Fruit fly (Drosophila melanogaster) whole organism, embryonic: ENCODE data around the gene hook.

Experiments used
- Atf3 ChIP-seq: fragments of 200-800 bp; sonication (Bioruptor generic); optimal IDR thresholded peaks from 3 replicates; lab custom pipeline; 2016; ENCODE audit warnings: missing biosample characterization, missing genetic modification characterization
- B-H1 ChIP-seq: fragments of 200-800 bp; sonication (Bioruptor generic); IDR thresholded peaks from 3 replicates; pipeline ENCODE4 v1.3.6; 2022; ENCODE audit warnings: missing biosample characterization, missing genetic modification characterization
- B-H2 ChIP-seq: fragments of 200-800 bp; sonication (Bioruptor generic); optimal IDR thresholded peaks from 2 replicates; lab custom pipeline; 2018; ENCODE audit warnings: missing biosample characterization, mild to moderate bottlenecking, missing genetic modification characterization
- CG10321 ChIP-seq: fragments of 200-800 bp; sonication (Bioruptor generic); IDR thresholded peaks from 2 replicates; pipeline ENCODE4 v1.3.6; 2022; ENCODE audit warnings: missing biosample characterization, missing genetic modification characterization
- CG12219 ChIP-seq: fragments of 200-800 bp; sonication (Bioruptor generic); optimal IDR thresholded peaks from 3 replicates; lab custom pipeline; 2018; ENCODE audit warnings: missing biosample characterization, mild to moderate bottlenecking, missing genetic modification characterization
- CG13624 ChIP-seq: fragments of 200-800 bp; sonication (Bioruptor generic); optimal IDR thresholded peaks from 2 replicates; lab custom pipeline; 2016; ENCODE audit warnings: missing biosample characterization, missing genetic modification characterization
- CG14965 ChIP-seq: fragments of 200-800 bp; sonication (Bioruptor generic); optimal IDR thresholded peaks from 2 replicates; lab custom pipeline; 2016; ENCODE audit warnings: missing biosample characterization, missing genetic modification characterization, borderline replicate concordance
- CG15073 ChIP-seq: fragments of 200-800 bp; sonication (Bioruptor generic); optimal IDR thresholded peaks from 2 replicates; lab custom pipeline; 2016; ENCODE audit warnings: missing biosample characterization, missing genetic modification characterization
- CG1529 ChIP-seq: fragments of 200-800 bp; sonication (Bioruptor generic); optimal IDR thresholded peaks from 3 replicates; lab custom pipeline; 2018; ENCODE audit warnings: missing biosample characterization, missing genetic modification characterization
- CG15696 ChIP-seq: fragments of 200-800 bp; sonication (Bioruptor generic); optimal IDR thresholded peaks from 2 replicates; lab custom pipeline; 2019; ENCODE audit warnings: missing biosample characterization, mild to moderate bottlenecking, missing genetic modification characterization, moderate library complexity
- CG18764 ChIP-seq: fragments of 200-800 bp; sonication (Bioruptor generic); optimal IDR thresholded peaks from 3 replicates; lab custom pipeline; 2016; ENCODE audit warnings: missing biosample characterization, missing genetic modification characterization
- CG30431 ChIP-seq: fragments of 200-800 bp; sonication (Bioruptor generic); optimal IDR thresholded peaks from 2 replicates; lab custom pipeline; 2017; ENCODE audit warnings: missing biosample characterization, missing genetic modification characterization
- CG3065 ChIP-seq: fragments of 200-800 bp; sonication (Bioruptor generic); optimal IDR thresholded peaks from 2 replicates; lab custom pipeline; 2016; ENCODE audit warnings: missing biosample characterization, missing genetic modification characterization
- CG31388 ChIP-seq: fragments of 200-800 bp; sonication (Bioruptor generic); optimal IDR thresholded peaks from 2 replicates; lab custom pipeline; 2016; ENCODE audit warnings: missing biosample characterization, missing genetic modification characterization
- CG3838 ChIP-seq: fragments of 200-800 bp; sonication (Bioruptor generic); optimal IDR thresholded peaks from 3 replicates; lab custom pipeline; 2016; ENCODE audit warnings: missing biosample characterization, missing genetic modification characterization
- CG4404 ChIP-seq: fragments of 200-800 bp; sonication (Bioruptor generic); IDR thresholded peaks from 2 replicates; pipeline ENCODE4 v1.3.6; 2022; ENCODE audit warnings: missing biosample characterization, missing genetic modification characterization
- CG6791 ChIP-seq: fragments of 200-800 bp; sonication (Bioruptor generic); IDR thresholded peaks from 3 replicates; pipeline ENCODE4 v1.3.6; 2022; ENCODE audit warnings: missing biosample characterization, missing genetic modification characterization; ENCODE audit not compliant: partially characterized antibody
- CG8359 ChIP-seq: fragments of 200-800 bp; sonication (Bioruptor generic); optimal IDR thresholded peaks from 2 replicates; lab custom pipeline; 2017; ENCODE audit warnings: missing biosample characterization, mild to moderate bottlenecking, missing genetic modification characterization, borderline replicate concordance
- CTCF ChIP-seq: fragments of 200-800 bp; sonication (Bioruptor generic); optimal IDR thresholded peaks from 2 replicates; lab custom pipeline; 2017; ENCODE audit warnings: missing biosample characterization, mild to moderate bottlenecking, missing genetic modification characterization, moderate library complexity
- CoRest ChIP-seq: fragments of 200-800 bp; sonication (Bioruptor generic); optimal IDR thresholded peaks from 3 replicates; lab custom pipeline; 2018; ENCODE audit warnings: missing biosample characterization, mild to moderate bottlenecking, missing genetic modification characterization, moderate library complexity
- Eip74EF ChIP-seq, 2 experiments: fragments of 200-800 bp in 1 of 2; fragments of >200 bp in 1 of 2; sonication (Bioruptor generic) in 1 of 2; optimal IDR thresholded peaks; 2 replicates each; lab custom pipeline; 2017 to 2019; ENCODE audit warnings: missing biosample characterization in 2 of 2, missing genetic modification characterization in 2 of 2, mild to moderate bottlenecking in 1 of 2, moderate library complexity in 1 of 2
- H2.0 ChIP-seq: fragments of 200-800 bp; sonication (Bioruptor generic); IDR thresholded peaks from 2 replicates; pipeline ENCODE4 v1.3.6; 2022; ENCODE audit warnings: missing biosample characterization, missing genetic modification characterization
- HHEX ChIP-seq: fragments of 200-800 bp; sonication (Bioruptor generic); optimal IDR thresholded peaks from 3 replicates; lab custom pipeline; 2017; ENCODE audit warnings: missing biosample characterization, mild to moderate bottlenecking, missing genetic modification characterization, missing genetic modification reagents
- HLH4C ChIP-seq: fragments of 200-800 bp; sonication (Bioruptor generic); IDR thresholded peaks from 3 replicates; pipeline ENCODE4 v1.3.6; 2022; ENCODE audit warnings: missing biosample characterization, missing genetic modification characterization; ENCODE audit not compliant: partially characterized antibody
- HmgZ ChIP-seq: fragments of 200-800 bp; sonication (Bioruptor generic); optimal IDR thresholded peaks from 2 replicates; lab custom pipeline; 2018; ENCODE audit warnings: missing biosample characterization, mild to moderate bottlenecking, missing genetic modification characterization
- Hsf ChIP-seq: fragments of 200-800 bp; sonication (Bioruptor generic); optimal IDR thresholded peaks from 3 replicates; lab custom pipeline; 2016; ENCODE audit warnings: missing biosample characterization, missing genetic modification characterization
- Lpt ChIP-seq: fragments of >200 bp; optimal IDR thresholded peaks from 2 replicates; lab custom pipeline; 2018; ENCODE audit warnings: missing biosample characterization, missing genetic modification characterization
- Myb ChIP-seq: fragments of 200-800 bp; sonication (Bioruptor generic); optimal IDR thresholded peaks from 2 replicates; lab custom pipeline; 2016; ENCODE audit warnings: missing biosample characterization, missing genetic modification characterization
- NK7.1 ChIP-seq: fragments of 200-800 bp; sonication (Bioruptor generic); optimal IDR thresholded peaks from 3 replicates; lab custom pipeline; 2016; ENCODE audit warnings: missing biosample characterization, missing genetic modification characterization
- Optix ChIP-seq: fragments of 200-800 bp; sonication (Bioruptor generic); IDR thresholded peaks from 3 replicates; pipeline ENCODE4 v1.3.6; 2022; ENCODE audit warnings: missing biosample characterization, missing genetic modification characterization
- Spps ChIP-seq: fragments of 200-800 bp; sonication (Bioruptor generic); optimal IDR thresholded peaks from 2 replicates; lab custom pipeline; 2018; ENCODE audit warnings: missing biosample characterization, mild to moderate bottlenecking, missing genetic modification characterization
- Ssrp ChIP-seq: fragments of 200-800 bp; sonication (Bioruptor generic); optimal IDR thresholded peaks from 2 replicates; lab custom pipeline; 2018; ENCODE audit warnings: missing biosample characterization, mild to moderate bottlenecking, missing genetic modification characterization, moderate library complexity
- bab2 ChIP-seq: fragments of 200-800 bp; sonication (Bioruptor generic); optimal IDR thresholded peaks from 2 replicates; lab custom pipeline; 2016; ENCODE audit warnings: missing biosample characterization, missing genetic modification characterization
- bbx ChIP-seq: fragments of 200-800 bp; sonication (Bioruptor generic); IDR thresholded peaks from 2 replicates; pipeline ENCODE4 v1.3.6; 2022; ENCODE audit warnings: missing biosample characterization, missing genetic modification characterization; ENCODE audit not compliant: partially characterized antibody
- bsh ChIP-seq, 2 experiments: fragments of 200-800 bp; sonication (Bioruptor generic); optimal IDR thresholded peaks; 2 replicates each; lab custom pipeline; 2017 to 2018; ENCODE audit warnings: mild to moderate bottlenecking in 2 of 2, missing biosample characterization in 2 of 2, missing genetic modification characterization in 2 of 2, moderate library complexity in 1 of 2
- chinmo ChIP-seq: fragments of 200-800 bp; sonication (Bioruptor generic); IDR thresholded peaks from 4 replicates; pipeline ENCODE4 v1.3.6; 2022; ENCODE audit warnings: missing biosample characterization, missing genetic modification characterization; ENCODE audit not compliant: partially characterized antibody
- crc ChIP-seq: fragments of 200-800 bp; sonication (Bioruptor generic); optimal IDR thresholded peaks from 2 replicates; lab custom pipeline; 2016; ENCODE audit warnings: missing biosample characterization, missing genetic modification characterization
- emc ChIP-seq: fragments of 200-800 bp; sonication (Bioruptor generic); optimal IDR thresholded peaks from 2 replicates; lab custom pipeline; 2016; ENCODE audit warnings: missing biosample characterization, missing genetic modification characterization
- fd3F ChIP-seq: fragments of 200-800 bp; sonication (Bioruptor generic); optimal IDR thresholded peaks from 2 replicates; lab custom pipeline; 2018; ENCODE audit warnings: missing biosample characterization, mild to moderate bottlenecking, missing genetic modification characterization, moderate library complexity
- grau ChIP-seq: fragments of 200-800 bp; optimal IDR thresholded peaks from 3 replicates; lab custom pipeline; 2019; ENCODE audit warnings: missing biosample characterization, mild to moderate bottlenecking, missing genetic modification characterization, moderate library complexity
- hb ChIP-seq: fragments of 200-800 bp; sonication (Bioruptor generic); IDR thresholded peaks from 3 replicates; pipeline ENCODE4 v1.3.6; 2022; ENCODE audit warnings: missing biosample characterization, missing genetic modification characterization; ENCODE audit not compliant: partially characterized antibody
- mld ChIP-seq: fragments of 200-800 bp; sonication (Bioruptor generic); IDR thresholded peaks from 3 replicates; pipeline ENCODE4 v1.3.6; 2022; ENCODE audit warnings: missing biosample characterization, missing genetic modification characterization; ENCODE audit not compliant: partially characterized antibody
- nerfin-1 ChIP-seq: fragments of 200-800 bp; sonication (Bioruptor generic); optimal IDR thresholded peaks from 3 replicates; lab custom pipeline; 2019; ENCODE audit warnings: missing biosample characterization, mild to moderate bottlenecking, missing genetic modification characterization, moderate library complexity
- nmo ChIP-seq: fragments of 200-800 bp; sonication (Bioruptor generic); optimal IDR thresholded peaks from 2 replicates; lab custom pipeline; 2018; ENCODE audit warnings: missing biosample characterization, mild to moderate bottlenecking, missing genetic modification characterization, moderate library complexity
- otp ChIP-seq: fragments of 200-800 bp; sonication (Bioruptor generic); IDR thresholded peaks from 3 replicates; pipeline ENCODE4, ENCODE4 v1.3.6; 2022; ENCODE audit warnings: missing biosample characterization, missing genetic modification characterization
- peb ChIP-seq: fragments of 200-800 bp; sonication (Bioruptor generic); IDR thresholded peaks from 2 replicates; pipeline ENCODE4 v1.3.6; 2022; ENCODE audit warnings: missing biosample characterization, missing genetic modification characterization
- pho ChIP-seq: fragments of 200-800 bp; sonication (Bioruptor generic); optimal IDR thresholded peaks from 2 replicates; lab custom pipeline; 2016; ENCODE audit warnings: missing biosample characterization, missing genetic modification characterization
- stwl ChIP-seq: fragments of 200-800 bp; sonication (Bioruptor generic); optimal IDR thresholded peaks from 3 replicates; lab custom pipeline; 2018; ENCODE audit warnings: missing biosample characterization, mild to moderate bottlenecking, missing genetic modification characterization, moderate library complexity
- tll ChIP-seq, 2 experiments: fragments of 200-800 bp in 1 of 2; fragments of >200 bp in 1 of 2; sonication (Bioruptor generic) in 1 of 2; optimal IDR thresholded peaks; 2 replicates each; lab custom pipeline; 2017 to 2019; ENCODE audit warnings: missing biosample characterization in 2 of 2, missing genetic modification characterization in 2 of 2, mild to moderate bottlenecking in 1 of 2, moderate library complexity in 1 of 2
- unc-4 ChIP-seq: fragments of 200-800 bp; sonication (Bioruptor generic); IDR thresholded peaks from 2 replicates; pipeline ENCODE4 v1.3.6; 2022; ENCODE audit warnings: missing biosample characterization, missing genetic modification characterization; ENCODE audit not compliant: partially characterized antibody
- unpg ChIP-seq: fragments of 200-800 bp; sonication (Bioruptor generic); optimal IDR thresholded peaks from 3 replicates; lab custom pipeline; 2018; ENCODE audit warnings: missing biosample characterization, mild to moderate bottlenecking, missing genetic modification characterization, moderate library complexity

The hook gene

DNA sequence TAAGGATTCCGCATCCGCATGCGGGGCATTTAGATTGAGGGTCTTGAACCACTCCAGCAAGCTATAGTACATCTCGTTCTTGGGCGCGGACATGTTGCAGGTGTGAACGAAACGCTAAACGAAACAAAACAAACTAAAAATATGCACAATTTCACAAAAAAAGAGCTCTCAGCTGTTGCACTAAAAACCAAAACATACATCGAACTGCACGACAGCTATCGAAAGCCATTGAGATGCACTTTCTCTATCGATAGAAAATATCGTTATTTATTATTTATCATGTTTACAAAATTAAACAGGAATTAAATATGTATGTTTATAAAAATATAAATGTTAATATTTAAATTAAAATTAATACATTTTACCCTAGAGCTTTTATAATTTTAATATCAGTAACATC is at the start of gene hook (continued):
- TF ChIP-seq CG15073 (GFP tag; lab: Kevin White, UChicago) (no peak), NK7.1 (no peak), Hsf (no peak), Spps (tag; lab: Kevin White, UChicago) (no peak), B-H1 (GFP tag; lab: Robert Waterston, UW) (no peak), nerfin-1 (tag; lab: Kevin White, UChicago) (no peak), Atf3 (GFP tag; lab: Kevin White, UChicago) (no peak), CG12219 (no peak), peb (GFP tag; lab: Robert Waterston, UW) (no peak), mld (no peak), fd3F (GFP tag; lab: Kevin White, UChicago) (no peak), CG14965 (no peak), stwl (peak; percentile 33), Optix (GFP tag; lab: Robert Waterston, UW) (no peak), CG3838 (no peak), CG31388 (GFP tag; lab: Kevin White, UChicago) (no peak), HHEX (GFP tag; lab: Kevin White, UChicago) (no peak), CG18764 (no peak), HLH4C (GFP tag; lab: Robert Waterston, UW) (peak; percentile 71), crc (GFP tag; lab: Kevin White, UChicago) (no peak), grau (no peak), Myb (GFP tag; lab: Kevin White, UChicago) (no peak), CG6791 (GFP tag; lab: Robert Waterston, UW) (peak; percentile 84), H2.0 (GFP tag; lab: Robert Waterston, UW) (no peak), CoRest (no peak), CG1529 (no peak), CG13624 (no peak), chinmo (GFP tag; lab: Robert Waterston, UW) (peak; percentile 81; the same call in 2 of the 4 replicates), B-H2 (GFP tag; lab: Kevin White, UChicago) (no peak), Eip74EF (GFP tag; optimal IDR thresholded peaks at IDR 0.05; lab: Kevin White, UChicago) (no peak), HmgZ (tag; lab: Kevin White, UChicago) (no peak), emc (GFP tag; lab: Kevin White, UChicago) (no peak), bsh (GFP tag; optimal IDR thresholded peaks at IDR 0.05; lab: Kevin White, UChicago) (no peak), Ssrp (tag; lab: Kevin White, UChicago) (no peak), CG8359 (GFP tag; lab: Kevin White, UChicago) (no peak), CG15696 (tag; lab: Kevin White, UChicago) (no peak), Lpt (GFP tag; lab: Kevin White, UChicago) (no peak), CTCF (GFP tag; lab: Kevin White, UChicago) (no peak), CG30431 (GFP tag; lab: Kevin White, UChicago) (no peak), tll (GFP tag; optimal IDR thresholded peaks at IDR 0.05; lab: Kevin White, UChicago) (no peak), nmo (GFP tag; lab: Kevin White, UChicago) (peak; percentile 8), bab2 (GFP tag; lab: Kevin White, UChicago) (no peak), bbx (GFP tag; lab: Robert Waterston, UW) (peak; percentile 85), pho (GFP tag; lab: Kevin White, UChicago) (no peak), CG3065 (GFP tag; lab: Kevin White, UChicago) (no peak), otp (GFP tag; lab: Robert Waterston, UW) (no peak), CG4404 (GFP tag; lab: Robert Waterston, UW) (no peak), unc-4 (GFP tag; lab: Robert Waterston, UW) (peak; percentile 72), unpg (GFP tag; lab: Kevin White, UChicago) (no peak), CG10321 (GFP tag; lab: Robert Waterston, UW) (no peak), hb (GFP tag; lab: Robert Waterston, UW) (peak; percentile 67; the same call in 2 of the 3 replicates)
